Fruit fly (Drosophila melanogaster) whole organism, prepupa: ENCODE results near the gene Usp1.

Experiments
- CG11762 ChIP-seq: fragments of 200-800 bp; sonication (Bioruptor generic); optimal IDR thresholded peaks from 3 replicates; lab custom pipeline; 2016; ENCODE audit warnings: missing biosample characterization, missing genetic modification characterization; ENCODE audit not compliant: insufficient read depth
- CG15336 ChIP-seq: fragments of 200-800 bp; sonication (Bioruptor generic); IDR thresholded peaks from 2 replicates; pipeline ENCODE4 v1.3.6; 2022; ENCODE audit warnings: missing biosample characterization, missing genetic modification characterization
- CG4318 ChIP-seq: fragments of 200-800 bp; sonication (Bioruptor generic); optimal IDR thresholded peaks from 3 replicates; lab custom pipeline; 2017; ENCODE audit warnings: missing biosample characterization, mild to moderate bottlenecking, missing genetic modification characterization
- CG6854 ChIP-seq: fragments of 200-800 bp; sonication (Bioruptor generic); optimal IDR thresholded peaks from 2 replicates; lab custom pipeline; 2017; ENCODE audit warnings: missing biosample characterization, mild to moderate bottlenecking, missing genetic modification characterization
- Gug ChIP-seq: fragments of 200-800 bp; sonication (Bioruptor generic); IDR thresholded peaks from 2 replicates; pipeline ENCODE4 v1.3.6; 2022; ENCODE audit warnings: missing biosample characterization, missing genetic modification characterization
- OdsH ChIP-seq: fragments of 200-800 bp; sonication (Bioruptor generic); optimal IDR thresholded peaks from 3 replicates; lab custom pipeline; 2016; ENCODE audit warnings: missing biosample characterization, missing genetic modification characterization
- fd59A ChIP-seq: fragments of 200-800 bp; sonication (Bioruptor generic); optimal IDR thresholded peaks from 2 replicates; lab custom pipeline; 2017; ENCODE audit warnings: missing biosample characterization, mild to moderate bottlenecking, missing genetic modification characterization, missing genetic modification reagents

dm6 chr3R:29217309-29217708 lies 11.7 kb upstream of the Usp1 start:
- TF ChIP-seq OdsH (no peak), CG15336 (no peak), Gug (GFP tag; lab: Robert Waterston, UW) (no peak), fd59A (GFP tag; lab: Kevin White, UChicago) (no peak), CG6854 (no peak), CG11762 (GFP tag; lab: Kevin White, UChicago) (no peak), CG4318 (no peak)
